Worm (Caenorhabditis elegans) whole organism, L4 larva: ENCODE results near the gene ife-3.

ENCODE experiments used
- T20F7.1 ChIP-seq: fragments of 200-800 bp; sonication (Bioruptor generic); optimal IDR thresholded peaks from 2 replicates; lab custom pipeline; 2018; ENCODE audit warnings: mild to moderate bottlenecking, missing genetic modification characterization, missing compliant biosample characterization
- aly-2 ChIP-seq: sonication (generic microtip); optimal IDR thresholded peaks from 2 replicates; lab custom pipeline; 2018; ENCODE audit warnings: missing biosample characterization, missing genetic modification characterization
- ceh-28 ChIP-seq: fragments of 150-350 bp; optimal IDR thresholded peaks from 2 replicates; lab custom pipeline; 2014; ENCODE audit warnings: missing biosample characterization, missing genetic modification reagents, missing genetic modification characterization
- ces-1 ChIP-seq: fragments of 150-350 bp; sonication (generic microtip); optimal IDR thresholded peaks from 4 replicates; lab custom pipeline; 2014; ENCODE audit warnings: missing biosample characterization, missing genetic modification reagents, missing genetic modification characterization
- dpl-1 ChIP-seq: fragments of 150-350 bp; optimal IDR thresholded peaks from 2 replicates; lab custom pipeline; 2014; ENCODE audit warnings: missing biosample characterization, missing genetic modification reagents, missing genetic modification characterization
- pqm-1 ChIP-seq: sonication (generic microtip); optimal IDR thresholded peaks from 2 replicates; lab custom pipeline; 2017; ENCODE audit warnings: missing biosample characterization, missing genetic modification characterization
- zip-11 ChIP-seq: fragments of 200-800 bp; sonication (Bioruptor generic); IDR thresholded peaks from 2 replicates; pipeline ENCODE4 v1.3.6; 2022; ENCODE audit warnings: missing genetic modification characterization, missing compliant biosample characterization

ce11 chrV:27604-28003, 20.0 kb upstream of the ife-3 start:
- TF ChIP-seq dpl-1 (no peak), ces-1 (no peak), aly-2 (tag; lab: Kevin White, UChicago) (no peak), ceh-28 (tag; lab: Kevin White, UChicago) (no peak), T20F7.1 (GFP tag; lab: Kevin White, UChicago) (no peak), zip-11 (GFP tag; lab: Robert Waterston, UW) (no peak), pqm-1 (tag; lab: Kevin White, UChicago) (no peak)
